Fruit fly (Drosophila melanogaster) whole organism: ENCODE data around the gene CG18266.

Experiments
- CG8478 ChIP-seq: fragments of >200 bp; optimal IDR thresholded peaks from 2 replicates; lab custom pipeline; 2018; ENCODE audit warnings: inconsistent platforms
- Dll ChIP-seq: fragments of >200 bp; optimal IDR thresholded peaks from 2 replicates; lab custom pipeline; 2017
- EcR ChIP-seq, 2 experiments: fragments of >200 bp; optimal IDR thresholded peaks; 2 replicates each; lab custom pipeline; 2017; ENCODE audit warnings: missing biosample characterization in 2 of 2, missing genetic modification characterization in 2 of 2, missing genetic modification reagents in 2 of 2
- pan ChIP-seq: fragments of >200 bp; optimal IDR thresholded peaks from 2 replicates; lab custom pipeline; 2017
- psq ChIP-seq: fragments of >200 bp; optimal IDR thresholded peaks from 2 replicates; lab custom pipeline; 2017

- TF ChIP-seq Dll (lab: Kevin White, UChicago) (no peak), pan (lab: Kevin White, UChicago) (no peak), CG8478 (lab: Kevin White, UChicago) (no peak), psq (lab: Kevin White, UChicago) (no peak), EcR (GFP tag; optimal IDR thresholded peaks at IDR 0.05; lab: Kevin White, UChicago) (no peak)
Observed at dm6 chr2L:5581016-5581415, 15.6 kb upstream of the CG18266 start, which contains the start of gene CG14011.
